Fruit fly (Drosophila melanogaster): ENCODE results near the gene CG16824.

DNA sequence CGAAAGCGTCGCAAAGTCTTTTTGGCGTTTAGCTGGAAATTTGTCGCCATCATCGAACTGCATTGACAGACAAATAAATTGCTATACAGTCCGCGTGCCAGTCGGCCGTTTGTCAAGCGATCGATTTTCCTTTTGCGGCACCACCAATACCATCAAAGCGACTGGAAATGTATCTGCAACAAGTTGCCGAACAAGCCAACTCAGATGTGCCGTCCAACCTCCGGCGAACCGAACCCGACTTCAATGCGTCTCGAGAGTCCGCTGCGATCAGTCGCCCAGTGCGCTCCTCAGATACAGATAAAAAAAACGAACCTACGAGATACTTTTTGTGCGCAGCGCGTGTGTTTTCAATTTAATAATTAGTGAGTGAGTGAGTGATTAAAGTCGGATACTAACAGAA lies 26.2 kb upstream of the CG16824 start:
- TF ChIP-seq psq (GFP tag; optimal IDR thresholded peaks at IDR 0.05) (no peak), h (GFP tag; optimal IDR thresholded peaks at IDR 0.05) (no peak), pan (optimal IDR thresholded peaks at IDR 0.05) (no peak)
